Fruit fly (Drosophila melanogaster) whole organism, wandering third instar larva: ENCODE measurements around the gene ATPsynbetaL.

Experiments used
- CG32264 ChIP-seq: fragments of 200-800 bp; sonication (Bioruptor generic); optimal IDR thresholded peaks from 2 replicates; lab custom pipeline; 2016; ENCODE audit warnings: missing biosample characterization, missing genetic modification characterization
- GATAd ChIP-seq: sonication (Bioruptor generic); optimal IDR thresholded peaks from 2 replicates; lab custom pipeline; 2016; ENCODE audit warnings: missing biosample characterization, missing genetic modification characterization
- Hr78 ChIP-seq: fragments of >200 bp; optimal IDR thresholded peaks from 2 replicates; lab custom pipeline; 2017; ENCODE audit warnings: missing biosample characterization, missing genetic modification characterization
- Sp1 ChIP-seq: fragments of 200-800 bp; sonication (Bioruptor generic); optimal IDR thresholded peaks from 3 replicates; lab custom pipeline; 2019; ENCODE audit warnings: missing biosample characterization, mild to moderate bottlenecking, missing genetic modification characterization, moderate library complexity
- dmrt93B ChIP-seq: fragments of 200-800 bp; sonication (Bioruptor generic); optimal IDR thresholded peaks from 2 replicates; lab custom pipeline; 2018; ENCODE audit warnings: missing biosample characterization, mild to moderate bottlenecking, missing genetic modification characterization
- fru ChIP-seq: fragments of 200-800 bp; sonication (Bioruptor generic); optimal IDR thresholded peaks from 3 replicates; lab custom pipeline; 2016; ENCODE audit warnings: missing biosample characterization, mild to moderate bottlenecking, missing genetic modification characterization
- h ChIP-seq: fragments of 200-800 bp; sonication (Bioruptor generic); optimal IDR thresholded peaks from 3 replicates; lab custom pipeline; 2016; ENCODE audit warnings: missing biosample characterization, mild to moderate bottlenecking, missing genetic modification characterization
- lola ChIP-seq: fragments of >200 bp; optimal IDR thresholded peaks from 2 replicates; lab custom pipeline; 2017; ENCODE audit warnings: missing biosample characterization, missing genetic modification characterization
- pan ChIP-seq: fragments of >200 bp; optimal IDR thresholded peaks from 2 replicates; lab custom pipeline; 2017
- psq ChIP-seq: fragments of 200-800 bp; sonication (Bioruptor generic); optimal IDR thresholded peaks from 3 replicates; lab custom pipeline; 2017; ENCODE audit warnings: missing biosample characterization, mild to moderate bottlenecking, missing genetic modification characterization, moderate library complexity
- rgr ChIP-seq: fragments of 200-800 bp; sonication (Bioruptor generic); optimal IDR thresholded peaks from 3 replicates; lab custom pipeline; 2016; ENCODE audit warnings: missing biosample characterization, mild to moderate bottlenecking, missing genetic modification characterization
- sv ChIP-seq: fragments of 200-800 bp; sonication (Bioruptor generic); optimal IDR thresholded peaks from 3 replicates; lab custom pipeline; 2016; ENCODE audit warnings: missing biosample characterization, missing genetic modification characterization

- TF ChIP-seq CG32264 (GFP tag; lab: Kevin White, UChicago), result no peak
- TF ChIP-seq pan (lab: Kevin White, UChicago), result no peak
- no peak for TF ChIP-seq GATAd (GFP tag; lab: Kevin White, UChicago)
- no peak for TF ChIP-seq h (GFP tag; lab: Kevin White, UChicago)
- TF ChIP-seq fru (GFP tag; lab: Kevin White, UChicago), result no peak
- TF ChIP-seq Sp1 (GFP tag; lab: Kevin White, UChicago), result no peak
- TF ChIP-seq sv, result no peak
- TF ChIP-seq dmrt93B (GFP tag; lab: Kevin White, UChicago), result no peak
- no peak for TF ChIP-seq psq
- TF ChIP-seq Hr78 (GFP tag; lab: Kevin White, UChicago), result no peak
- no peak for TF ChIP-seq lola
- TF ChIP-seq rgr (GFP tag; lab: Kevin White, UChicago), result no peak
Observed at dm6 chr3L:16113003-16113606, 15.5 kb downstream of the ATPsynbetaL start, which contains the start of gene Taf4.
